Worm (Caenorhabditis elegans) whole organism, midembryonic: ENCODE data around the gene talp-3.

ENCODE experiments used
- T22C8.4 ChIP-seq: fragments of 200-800 bp; sonication (Bioruptor generic); IDR thresholded peaks from 2 replicates; pipeline ENCODE4 v1.3.6; 2022; ENCODE audit warnings: missing genetic modification characterization, missing compliant biosample characterization
- flt-1 ChIP-seq: fragments of 200-800 bp; sonication (Bioruptor generic); IDR thresholded peaks from 2 replicates; pipeline ENCODE4 v1.3.6; 2022; ENCODE audit warnings: missing genetic modification characterization, missing compliant biosample characterization
- ref-1 ChIP-seq: fragments of 200-800 bp; sonication (Bioruptor generic); conservative IDR thresholded peaks from 2 replicates; pipeline ENCODE4 v1.3.6; 2022; ENCODE audit warnings: missing genetic modification reagents, missing genetic modification characterization, missing compliant biosample characterization
- ztf-23 ChIP-seq: fragments of 200-800 bp; sonication (Bioruptor generic); IDR thresholded peaks from 2 replicates; pipeline ENCODE4 v1.3.6; 2022; ENCODE audit warnings: missing genetic modification reagents, missing genetic modification characterization, missing compliant biosample characterization
- ztf-29 ChIP-seq: fragments of 200-800 bp; sonication (Bioruptor generic); IDR thresholded peaks from 2 replicates; pipeline ENCODE4 v1.3.6; 2022; ENCODE audit warnings: missing genetic modification reagents, missing genetic modification characterization, missing compliant biosample characterization

DNA sequence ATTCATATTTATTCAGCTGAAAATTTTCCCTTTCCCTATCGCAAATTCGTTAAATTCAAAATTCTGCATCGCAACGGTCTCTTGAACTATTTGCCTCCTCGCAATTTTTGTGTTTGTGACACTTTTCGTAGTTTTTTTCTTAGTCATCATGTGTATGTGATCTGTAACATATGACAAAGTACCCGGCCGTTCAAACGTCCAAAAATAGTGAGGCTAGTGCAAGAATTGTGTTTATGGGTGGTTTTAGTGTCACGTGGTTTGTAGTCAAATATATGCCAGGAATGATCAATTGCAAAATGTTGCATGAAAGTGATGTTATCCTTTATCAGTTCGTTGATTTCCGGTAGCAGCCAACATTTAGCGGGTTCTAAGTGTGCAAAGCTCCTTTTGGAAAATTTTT, 43.4 kb downstream of the talp-3 start:
- no peak for TF ChIP-seq ztf-29
- no peak for TF ChIP-seq T22C8.4
- TF ChIP-seq flt-1 (GFP tag; lab: Robert Waterston, UW), result no peak
- no peak for TF ChIP-seq ztf-23 (GFP tag; lab: Robert Waterston, UW)
- no peak for TF ChIP-seq ref-1 (GFP tag; lab: Robert Waterston, UW)
